Fruit fly (Drosophila melanogaster) whole organism, embryonic: Measurements from ENCODE around the gene CG45066.

ENCODE experiments used
- ATbp ChIP-seq: fragments of 200-800 bp; sonication (Bioruptor generic); optimal IDR thresholded peaks from 2 replicates; lab custom pipeline; 2017; ENCODE audit warnings: missing biosample characterization, mild to moderate bottlenecking, missing genetic modification characterization, missing genetic modification reagents
- CG11560 ChIP-seq: fragments of 200-800 bp; sonication (Bioruptor generic); IDR thresholded peaks from 3 replicates; pipeline ENCODE4 v1.3.6; 2022; ENCODE audit warnings: missing biosample characterization, missing genetic modification characterization
- CG12659 ChIP-seq: fragments of 200-800 bp; sonication (Bioruptor generic); optimal IDR thresholded peaks from 3 replicates; lab custom pipeline; 2017; ENCODE audit warnings: mild to moderate bottlenecking, missing biosample characterization, missing genetic modification reagents, missing genetic modification characterization
- CG1603 ChIP-seq: fragments of 200-800 bp; sonication (Bioruptor generic); optimal IDR thresholded peaks from 2 replicates; lab custom pipeline; 2019; ENCODE audit warnings: missing biosample characterization, mild to moderate bottlenecking, missing genetic modification characterization, moderate library complexity
- CG17328 ChIP-seq: fragments of 200-800 bp; sonication (Bioruptor generic); IDR thresholded peaks from 2 replicates; pipeline ENCODE4 v1.3.6; 2022; ENCODE audit warnings: missing biosample characterization, missing genetic modification characterization
- CG17361 ChIP-seq: fragments of 200-800 bp; sonication (Bioruptor generic); IDR thresholded peaks from 3 replicates; pipeline ENCODE4 v1.3.6; 2022; ENCODE audit warnings: missing biosample characterization, missing genetic modification characterization
- CG1832 ChIP-seq: fragments of 200-800 bp; sonication (Bioruptor generic); optimal IDR thresholded peaks from 2 replicates; lab custom pipeline; 2017; ENCODE audit warnings: missing biosample characterization, mild to moderate bottlenecking, missing genetic modification characterization, inconsistent platforms
- CG18599 ChIP-seq: fragments of 200-800 bp; sonication (Bioruptor generic); optimal IDR thresholded peaks from 3 replicates; lab custom pipeline; 2017; ENCODE audit warnings: missing biosample characterization, missing genetic modification characterization, mild to moderate bottlenecking, moderate library complexity, missing genetic modification reagents
- CG32532 ChIP-seq: fragments of 200-800 bp; sonication (Bioruptor generic); IDR thresholded peaks from 2 replicates; pipeline ENCODE4 v1.3.6; 2022; ENCODE audit warnings: missing biosample characterization, missing genetic modification characterization
- CG34376 ChIP-seq: fragments of 200-800 bp; sonication (Bioruptor generic); optimal IDR thresholded peaks from 2 replicates; lab custom pipeline; 2018; ENCODE audit warnings: missing biosample characterization, mild to moderate bottlenecking, missing genetic modification characterization
- CG6175 ChIP-seq: fragments of 200-800 bp; sonication (Bioruptor generic); IDR thresholded peaks from 3 replicates; pipeline ENCODE4 v1.3.6; 2022; ENCODE audit warnings: missing biosample characterization, missing genetic modification characterization
- CG6813 ChIP-seq: fragments of 200-800 bp; sonication (Bioruptor generic); optimal IDR thresholded peaks from 2 replicates; lab custom pipeline; 2017; ENCODE audit warnings: missing biosample characterization, missing genetic modification characterization, mild to moderate bottlenecking, moderate library complexity, missing genetic modification reagents
- CG9727 ChIP-seq: fragments of 200-800 bp; sonication (Bioruptor generic); optimal IDR thresholded peaks from 3 replicates; lab custom pipeline; 2017; ENCODE audit warnings: missing biosample characterization, mild to moderate bottlenecking, missing genetic modification characterization
- D ChIP-seq, 2 experiments: fragments of 200-800 bp in 1 of 2; fragments of >200 bp in 1 of 2; sonication (Bioruptor generic) in 1 of 2; optimal IDR thresholded peaks; 2 replicates in 1 of 2; 3 replicates in 1 of 2; lab custom pipeline; 2017; ENCODE audit warnings: mild to moderate bottlenecking in 1 of 2, missing biosample characterization in 1 of 2, missing genetic modification characterization in 1 of 2, missing genetic modification reagents in 1 of 2
- D19A ChIP-seq: fragments of 200-800 bp; optimal IDR thresholded peaks from 3 replicates; lab custom pipeline; 2019; ENCODE audit warnings: missing biosample characterization, mild to moderate bottlenecking, missing genetic modification characterization, moderate library complexity
- Dbx ChIP-seq: fragments of 200-800 bp; sonication (Bioruptor generic); IDR thresholded peaks from 3 replicates; pipeline ENCODE4 v1.3.6; 2022; ENCODE audit warnings: missing biosample characterization, missing genetic modification characterization
- Drgx ChIP-seq: fragments of 200-800 bp; sonication (Bioruptor generic); IDR thresholded peaks from 2 replicates; pipeline ENCODE4 v1.3.6; 2022; ENCODE audit warnings: missing biosample characterization, missing genetic modification characterization
- Side ChIP-seq: fragments of 200-800 bp; sonication (Bioruptor generic); optimal IDR thresholded peaks from 2 replicates; lab custom pipeline; 2016; ENCODE audit warnings: missing biosample characterization, missing genetic modification characterization
- TFAM ChIP-seq: fragments of 200-800 bp; sonication (Bioruptor generic); optimal IDR thresholded peaks from 2 replicates; lab custom pipeline; 2017; ENCODE audit warnings: missing biosample characterization, missing genetic modification characterization, inconsistent platforms
- ap ChIP-seq: fragments of 200-800 bp; sonication (Bioruptor generic); IDR thresholded peaks from 2 replicates; pipeline ENCODE4 v1.3.6; 2022; ENCODE audit warnings: missing biosample characterization, missing genetic modification characterization
- ara ChIP-seq: fragments of 200-800 bp; sonication (Bioruptor generic); IDR thresholded peaks from 2 replicates; pipeline ENCODE4 v1.3.6; 2022; ENCODE audit warnings: missing biosample characterization, missing genetic modification characterization
- bsh ChIP-seq, 2 experiments: fragments of 200-800 bp; sonication (Bioruptor generic); optimal IDR thresholded peaks; 2 replicates each; lab custom pipeline; 2017 to 2018; ENCODE audit warnings: mild to moderate bottlenecking in 2 of 2, missing biosample characterization in 2 of 2, missing genetic modification characterization in 2 of 2, moderate library complexity in 1 of 2
- chn ChIP-seq: fragments of 200-800 bp; sonication (Bioruptor generic); optimal IDR thresholded peaks from 2 replicates; lab custom pipeline; 2016; ENCODE audit warnings: missing biosample characterization, missing genetic modification characterization
- dan ChIP-seq: fragments of 200-800 bp; sonication (Bioruptor generic); IDR thresholded peaks from 2 replicates; pipeline ENCODE4 v1.3.6; 2022; ENCODE audit warnings: missing biosample characterization, missing genetic modification characterization
- dmrt11E ChIP-seq: fragments of 200-800 bp; sonication (Bioruptor generic); optimal IDR thresholded peaks from 3 replicates; lab custom pipeline; 2018; ENCODE audit warnings: missing biosample characterization, mild to moderate bottlenecking, missing genetic modification characterization, moderate library complexity
- lab ChIP-seq: fragments of 200-800 bp; sonication (Bioruptor generic); optimal IDR thresholded peaks from 3 replicates; lab custom pipeline; 2017; ENCODE audit warnings: missing biosample characterization, missing genetic modification characterization, mild to moderate bottlenecking, moderate library complexity, missing genetic modification reagents
- nom ChIP-seq: fragments of 200-800 bp; sonication (Bioruptor generic); optimal IDR thresholded peaks from 2 replicates; lab custom pipeline; 2017; ENCODE audit warnings: missing biosample characterization, missing genetic modification characterization, mild to moderate bottlenecking, moderate library complexity, missing genetic modification reagents
- p53 ChIP-seq: fragments of 200-800 bp; sonication (Bioruptor generic); optimal IDR thresholded peaks from 2 replicates; lab custom pipeline; 2016; ENCODE audit warnings: missing biosample characterization, missing genetic modification characterization
- prd ChIP-seq, 3 experiments: fragments of >200 bp in 2 of 3; fragments of 200-800 bp in 1 of 3; sonication (Bioruptor generic) in 1 of 3; optimal IDR thresholded peaks in 2 of 3; IDR thresholded peaks in 1 of 3; 2 replicates in 2 of 3; 3 replicates in 1 of 3; pipeline versions ENCODE4 v1.3.6 to Lab custom; 2017 to 2022; ENCODE audit warnings: missing biosample characterization in 1 of 3, missing genetic modification characterization in 1 of 3
- pros ChIP-seq: fragments of 200-800 bp; sonication (Bioruptor generic); optimal IDR thresholded peaks from 3 replicates; lab custom pipeline; 2019; ENCODE audit warnings: missing biosample characterization, mild to moderate bottlenecking, missing genetic modification characterization, moderate library complexity
- row ChIP-seq: fragments of 200-800 bp; sonication (Bioruptor generic); IDR thresholded peaks from 3 replicates; pipeline ENCODE4 v1.3.6; 2022; ENCODE audit warnings: missing biosample characterization, missing genetic modification characterization
- slbo ChIP-seq: fragments of 200-800 bp; sonication (Bioruptor generic); IDR thresholded peaks from 2 replicates; pipeline ENCODE4 v1.3.6; 2022; ENCODE audit warnings: missing biosample characterization, missing genetic modification characterization

The CG45066 gene

dm6 chr3L:3076954-3077353, 34.1 kb downstream of the CG45066 start (continued):
- TF ChIP-seq CG6175 (GFP tag; lab: Robert Waterston, UW) (peak; percentile 16; the same call in 1 of the 3 replicates), ap (GFP tag; lab: Robert Waterston, UW) (no peak)

- TF ChIP-seq lab (no peak), CG11560 (tag; lab: Robert Waterston, UW) (no peak), nom (GFP tag; lab: Kevin White, UChicago) (peak; percentile 54), D (optimal IDR thresholded peaks at IDR 0.05; lab: Kevin White, UChicago) (peak; percentile 53), D (GFP tag; optimal IDR thresholded peaks at IDR 0.05; lab: Kevin White, UChicago) (no peak)
These were observed 36.2 kb downstream of the CG45066 start for dm6 chr3L:3074805-3075204.

DNA sequence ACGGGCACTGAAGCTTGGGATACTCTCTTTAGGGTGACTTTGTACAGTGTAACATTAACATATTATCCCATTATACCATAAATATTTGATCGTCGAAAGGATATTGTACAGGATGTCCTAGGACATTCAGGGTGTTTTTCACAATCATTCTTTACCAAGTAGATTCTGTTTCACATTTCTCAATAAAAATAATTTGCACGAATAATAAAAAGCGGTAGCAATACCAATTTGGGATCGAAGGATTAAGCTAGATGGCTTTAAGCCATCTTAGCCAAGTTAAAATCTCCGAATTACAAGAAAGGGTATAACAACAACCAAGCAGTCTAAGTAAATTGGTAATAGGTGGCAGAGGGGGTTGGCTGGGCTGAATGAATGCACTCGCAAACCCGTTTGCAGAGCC, 36.6 kb downstream of the CG45066 start:
- TF ChIP-seq D19A (tag; lab: Kevin White, UChicago) (peak; percentile 21), bsh (GFP tag; optimal IDR thresholded peaks at IDR 0.05; lab: Kevin White, UChicago) (peak in 1 of 2 experiments; percentile 7), CG12659 (GFP tag; lab: Kevin White, UChicago) (no peak)
- TF ChIP-seq, all 482 proteins: peak for 2

DNA sequence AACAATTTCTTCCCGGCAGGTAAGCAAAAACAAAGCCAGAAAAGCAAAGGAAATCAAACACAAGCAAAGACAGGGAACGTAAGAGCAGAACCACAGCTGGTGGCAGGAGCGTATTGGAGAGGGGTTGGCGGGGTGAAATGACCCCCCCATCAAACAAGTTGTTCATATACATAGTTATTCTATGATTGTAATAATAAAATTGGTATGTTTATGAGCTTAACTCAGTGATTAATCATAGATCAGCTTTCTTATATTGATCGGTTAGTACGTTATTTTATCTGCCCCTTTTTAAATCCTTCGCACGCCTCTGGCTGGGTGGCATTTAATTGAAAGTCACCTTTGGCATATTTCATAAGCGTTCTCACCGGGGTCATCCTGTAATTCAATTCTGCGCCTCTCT, 37.6 kb downstream of the CG45066 start:
- peak; percentile 0 for TF ChIP-seq nom (GFP tag; lab: Kevin White, UChicago)
- TF ChIP-seq dan (GFP tag; lab: Robert Waterston, UW), result no peak
- peak; percentile 17 for TF ChIP-seq CG18599
- TF ChIP-seq CG17328 (GFP tag; lab: Robert Waterston, UW), result 0 out of 2 replicates have a peak, but pooled peaks have one; percentile 20
- no peak for TF ChIP-seq D (optimal IDR thresholded peaks at IDR 0.05; lab: Kevin White, UChicago)
- TF ChIP-seq D (GFP tag; optimal IDR thresholded peaks at IDR 0.05; lab: Kevin White, UChicago), result no peak
- TF ChIP-seq chn (GFP tag; lab: Kevin White, UChicago), result peak; percentile 22
- no peak for TF ChIP-seq Side
- no peak for TF ChIP-seq CG34376 (GFP tag; lab: Kevin White, UChicago)
- TF ChIP-seq slbo (GFP tag; lab: Robert Waterston, UW), result 0 out of 2 replicates have a peak, but pooled peaks have one; percentile 31
- TF ChIP-seq row (GFP tag; lab: Robert Waterston, UW), result peak; percentile 53
- peak; percentile 19 for TF ChIP-seq CG1603 (tag; lab: Kevin White, UChicago)
- no peak for TF ChIP-seq p53 (GFP tag; lab: Kevin White, UChicago)
- peak; percentile 20 for TF ChIP-seq dmrt11E (tag; lab: Kevin White, UChicago)
- no peak for TF ChIP-seq TFAM (GFP tag; lab: Kevin White, UChicago)
- TF ChIP-seq CG1832 (GFP tag; lab: Kevin White, UChicago), result peak; percentile 20
- TF ChIP-seq CG9727 (GFP tag; lab: Kevin White, UChicago), result peak; percentile 25
- no peak; the same call in 1 of the 2 replicates for TF ChIP-seq CG32532
- TF ChIP-seq Dbx (GFP tag; lab: Robert Waterston, UW), result 0 out of 3 replicates have a peak, but pooled peaks have one; percentile 7
- TF ChIP-seq CG6813, result peak; percentile 9
- peak; percentile 27; the same call in 1 of the 2 replicates for TF ChIP-seq ara (GFP tag; lab: Robert Waterston, UW)
- TF ChIP-seq CG17361 (GFP tag; lab: Robert Waterston, UW), result no peak
- TF ChIP-seq ATbp (GFP tag; lab: Kevin White, UChicago), result peak; percentile 39
- TF ChIP-seq Drgx (GFP tag; lab: Robert Waterston, UW), result 0 out of 2 replicates have a peak, but pooled peaks have one; percentile 18
- no peak for TF ChIP-seq prd (optimal IDR thresholded peaks at IDR 0.05; lab: Kevin White, UChicago)
- no peak for TF ChIP-seq prd (GFP tag; IDR thresholded peaks at IDR 0.05; lab: Robert Waterston, UW)
- TF ChIP-seq pros, result peak; percentile 49
